Worm (Caenorhabditis elegans): Measurements from ENCODE around the gene F32D8.4.

ce11 chrV:10929511-10929910 lies 36.2 kb upstream of the F32D8.4 start, which contains the start of gene F58B4.3:
- TF ChIP-seq ceh-18 (tag; optimal IDR thresholded peaks at IDR 0.05): no peak
- TF ChIP-seq pha-2 (tag; optimal IDR thresholded peaks at IDR 0.05): no peak
- no peak for TF ChIP-seq elt-4 (tag; optimal IDR thresholded peaks at IDR 0.05)
- no peak for TF ChIP-seq ceh-19 (GFP tag; optimal IDR thresholded peaks at IDR 0.05)
- TF ChIP-seq unc-42 (tag; optimal IDR thresholded peaks at IDR 0.05): no peak
- TF ChIP-seq pha-4 (tag; optimal IDR thresholded peaks at IDR 0.05): no peak
- no peak for TF ChIP-seq elt-2 (tag; optimal IDR thresholded peaks at IDR 0.05)
- TF ChIP-seq ceh-31 (tag; optimal IDR thresholded peaks at IDR 0.05): no peak
- no peak for TF ChIP-seq lin-11 (tag; optimal IDR thresholded peaks at IDR 0.05)
- TF ChIP-seq nhr-232 (tag; optimal IDR thresholded peaks at IDR 0.05): no peak
- TF ChIP-seq rnt-1 (tag; optimal IDR thresholded peaks at IDR 0.05): no peak
- no peak for TF ChIP-seq K09A11.1 (tag; optimal IDR thresholded peaks at IDR 0.05; ENCODE audit: insufficient read depth)
